Worm (Caenorhabditis elegans) whole organism, young adult: ENCODE measurements around the gene ttc-17.

ENCODE experiments used
- B0336.3 ChIP-seq: fragments of 200-800 bp; sonication (Bioruptor generic); IDR thresholded peaks from 2 replicates; pipeline ENCODE4 v1.3.6; 2022; ENCODE audit warnings: missing genetic modification characterization, missing compliant biosample characterization
- C17E4.6 ChIP-seq: fragments of 200-800 bp; sonication (Bioruptor generic); IDR thresholded peaks from 2 replicates; pipeline ENCODE4 v1.3.6; 2022; ENCODE audit warnings: missing genetic modification reagents, missing genetic modification characterization, missing compliant biosample characterization
- D2030.7 ChIP-seq: fragments of 200-800 bp; sonication (Bioruptor generic); IDR thresholded peaks from 2 replicates; pipeline ENCODE4 v1.3.6; 2022; ENCODE audit warnings: missing genetic modification reagents, missing genetic modification characterization, missing compliant biosample characterization
- F23B12.7 ChIP-seq: sonication (generic microtip); optimal IDR thresholded peaks from 2 replicates; lab custom pipeline; 2017; ENCODE audit warnings: missing genetic modification characterization, mild to moderate bottlenecking, missing compliant biosample characterization, antibody characterized with exemption, moderate library complexity; ENCODE audit not compliant: insufficient read depth
- F33H1.4 ChIP-seq: fragments of 200-800 bp; sonication (Bioruptor generic); IDR thresholded peaks from 2 replicates; pipeline ENCODE4 v1.3.6; 2022; ENCODE audit warnings: missing genetic modification reagents, missing genetic modification characterization, missing compliant biosample characterization
- F55B11.4 ChIP-seq: sonication (generic microtip); optimal IDR thresholded peaks from 2 replicates; lab custom pipeline; 2016; ENCODE audit warnings: missing compliant biosample characterization, missing genetic modification characterization, borderline replicate concordance; ENCODE audit not compliant: insufficient read depth
- T26A5.8 ChIP-seq: sonication (generic microtip); optimal IDR thresholded peaks from 2 replicates; lab custom pipeline; 2016; ENCODE audit warnings: missing genetic modification characterization, missing compliant biosample characterization
- aptf-3 ChIP-seq: fragments of 200-800 bp; sonication (Bioruptor generic); IDR thresholded peaks from 2 replicates; pipeline ENCODE4 v1.3.6; 2022; ENCODE audit warnings: missing genetic modification characterization, missing compliant biosample characterization
- attf-3 ChIP-seq: fragments of 200-800 bp; sonication (Bioruptor generic); conservative IDR thresholded peaks from 2 replicates; pipeline ENCODE4 v1.3.6; 2022; ENCODE audit warnings: missing genetic modification reagents, missing genetic modification characterization, missing compliant biosample characterization
- ccch-3 ChIP-seq: fragments of 200-800 bp; sonication (Bioruptor generic); optimal IDR thresholded peaks from 2 replicates; lab custom pipeline; 2018; ENCODE audit warnings: mild to moderate bottlenecking, missing genetic modification characterization, missing compliant biosample characterization
- die-1 ChIP-seq: sonication (generic microtip); optimal IDR thresholded peaks from 2 replicates; lab custom pipeline; 2016; ENCODE audit warnings: missing genotype, mild to moderate bottlenecking, missing genetic modification characterization, missing compliant biosample characterization
- dpff-1 ChIP-seq: sonication (generic microtip); optimal IDR thresholded peaks from 2 replicates; lab custom pipeline; 2017; ENCODE audit warnings: mild to moderate bottlenecking, missing genetic modification characterization, missing compliant biosample characterization
- dpl-1 ChIP-seq: fragments of 150-350 bp; optimal IDR thresholded peaks from 2 replicates; lab custom pipeline; 2014; ENCODE audit warnings: missing biosample characterization, missing genetic modification reagents, missing genetic modification characterization
- egl-44 ChIP-seq: fragments of 200-800 bp; sonication (Bioruptor generic); IDR thresholded peaks from 2 replicates; pipeline ENCODE4 v1.3.6; 2022; ENCODE audit warnings: missing genetic modification reagents, missing genetic modification characterization, missing compliant biosample characterization
- ets-4 ChIP-seq: fragments of 200-800 bp; sonication (Bioruptor generic); optimal IDR thresholded peaks from 2 replicates; lab custom pipeline; 2018; ENCODE audit warnings: mild to moderate bottlenecking, missing genetic modification characterization, missing compliant biosample characterization
- fkh-3 ChIP-seq: sonication (generic microtip); optimal IDR thresholded peaks from 2 replicates; lab custom pipeline; 2016; ENCODE audit warnings: mild to moderate bottlenecking, missing genetic modification characterization, missing compliant biosample characterization
- him-1 ChIP-seq: sonication (generic microtip); optimal IDR thresholded peaks from 2 replicates; lab custom pipeline; 2016; ENCODE audit warnings: missing genotype, missing genetic modification reagents, missing genetic modification characterization, missing compliant biosample characterization
- hmg-1.2 ChIP-seq: fragments of 200-800 bp; sonication (Bioruptor generic); IDR thresholded peaks from 2 replicates; pipeline ENCODE4 v1.3.6; 2022; ENCODE audit warnings: missing genetic modification reagents, missing genetic modification characterization, missing compliant biosample characterization
- hsf-1 ChIP-seq: fragments of 200-800 bp; sonication (Bioruptor generic); IDR thresholded peaks from 2 replicates; pipeline ENCODE4 v1.3.6; 2022; ENCODE audit warnings: missing genetic modification reagents, missing genetic modification characterization, missing compliant biosample characterization
- lag-1 ChIP-seq: fragments of 200-800 bp; sonication (Bioruptor generic); IDR thresholded peaks from 2 replicates; pipeline ENCODE4 v1.3.6; 2022; ENCODE audit warnings: missing genetic modification reagents, missing genetic modification characterization, missing compliant biosample characterization
- lsl-1 ChIP-seq: fragments of 200-800 bp; sonication (Bioruptor generic); optimal IDR thresholded peaks from 2 replicates; lab custom pipeline; 2018; ENCODE audit warnings: mild to moderate bottlenecking, missing genetic modification characterization, moderate library complexity, missing compliant biosample characterization
- mel-28 ChIP-seq: sonication (generic microtip); optimal IDR thresholded peaks from 2 replicates; lab custom pipeline; 2016; ENCODE audit warnings: borderline replicate concordance, mild to moderate bottlenecking, missing genetic modification characterization, missing compliant biosample characterization
- nfya-2 ChIP-seq: fragments of 200-800 bp; sonication (Bioruptor generic); IDR thresholded peaks from 2 replicates; pipeline ENCODE4 v1.3.6; 2022; ENCODE audit warnings: missing genetic modification reagents, missing genetic modification characterization, missing compliant biosample characterization
- nhr-80 ChIP-seq: sonication (generic microtip); optimal IDR thresholded peaks from 2 replicates; lab custom pipeline; 2016; ENCODE audit warnings: missing genetic modification characterization, missing compliant biosample characterization
- rcor-1 ChIP-seq: fragments of 200-800 bp; sonication (Bioruptor generic); IDR thresholded peaks from 2 replicates; pipeline ENCODE4 v1.3.6; 2022; ENCODE audit warnings: missing genetic modification reagents, missing genetic modification characterization, missing compliant biosample characterization
- rpc-1 ChIP-seq, 2 experiments: fragments of 150-350 bp in 1 of 2; sonication (generic microtip) in 1 of 2; optimal IDR thresholded peaks; 2 replicates each; lab custom pipeline; 2014 to 2018; ENCODE audit warnings: missing biosample characterization in 1 of 2, missing genetic modification characterization in 1 of 2, missing genetic modification reagents in 1 of 2, missing genotype in 1 of 2
- snpc-4 ChIP-seq, 5 experiments: fragments of 150-350 bp in 1 of 5; sonication (generic microtip) in 4 of 5; optimal IDR thresholded peaks; 2 replicates each; lab custom pipeline; 2014 to 2018; ENCODE audit warnings: missing genetic modification characterization in 5 of 5, missing biosample characterization in 3 of 5, antibody characterized with exemption in 2 of 5, mild to moderate bottlenecking in 2 of 5, missing compliant biosample characterization in 2 of 5, missing genotype in 2 of 5, moderate library complexity in 2 of 5, missing genetic modification reagents in 1 of 5
- tlf-1 ChIP-seq: fragments of 200-800 bp; sonication (Bioruptor generic); optimal IDR thresholded peaks from 2 replicates; lab custom pipeline; 2018; ENCODE audit warnings: mild to moderate bottlenecking, missing genetic modification characterization, missing compliant biosample characterization
- xnd-1 ChIP-seq: sonication (generic microtip); optimal IDR thresholded peaks from 2 replicates; lab custom pipeline; 2016; ENCODE audit warnings: missing genotype, missing genetic modification reagents, missing genetic modification characterization, missing compliant biosample characterization
- zfh-2 ChIP-seq: fragments of 200-800 bp; sonication (Bioruptor generic); conservative IDR thresholded peaks from 2 replicates; pipeline ENCODE4 v1.3.6; 2022; ENCODE audit warnings: missing genetic modification reagents, missing genetic modification characterization, missing compliant biosample characterization

Gene ttc-17

ce11 chrV:8942437-8942978 lies 14.3 kb upstream of the ttc-17 start:
- TF ChIP-seq zfh-2 (GFP tag; lab: Robert Waterston, UW), result 0 out of 2 replicates have a peak, but pooled peaks have one; percentile 27
- TF ChIP-seq dpl-1 (GFP tag; lab: Kevin White, UChicago), result no peak
- TF ChIP-seq ets-4, result no peak

ce11 chrV:8943963-8944362 lies 12.9 kb upstream of the ttc-17 start, which contains the start of gene T19A5.3:
TSS of gene T19A5.3 (minus strand) at chrV:8944063.
- TF ChIP-seq hmg-1.2 (GFP tag; lab: Robert Waterston, UW) (no peak), tlf-1 (GFP tag; lab: Kevin White, UChicago) (no peak), dpff-1 (tag; lab: Kevin White, UChicago) (no peak), egl-44 (no peak), F33H1.4 (GFP tag; lab: Robert Waterston, UW) (no peak), lag-1 (no peak), rcor-1 (GFP tag; lab: Robert Waterston, UW) (no peak), F55B11.4 (tag; lab: Kevin White, UChicago) (no peak), B0336.3 (GFP tag; lab: Robert Waterston, UW) (no peak), hsf-1 (no peak)

- TF ChIP-seq D2030.7, result no peak
- no peak for TF ChIP-seq nfya-2 (GFP tag; lab: Robert Waterston, UW)
- no peak for TF ChIP-seq zfh-2 (GFP tag; lab: Robert Waterston, UW)
- no peak for TF ChIP-seq aptf-3 (GFP tag; lab: Robert Waterston, UW)
- no peak for TF ChIP-seq die-1 (tag; lab: Kevin White, UChicago)
- no peak for TF ChIP-seq F23B12.7 (tag; lab: Kevin White, UChicago)
- no peak for TF ChIP-seq him-1
- TF ChIP-seq xnd-1 (tag; lab: Kevin White, UChicago), result no peak
- no peak for TF ChIP-seq attf-3 (GFP tag; lab: Robert Waterston, UW)
- TF ChIP-seq, all 124 proteins: peak for 0
These were observed 12.4 kb upstream of the ttc-17 start for ce11 chrV:8944481-8944880.

ce11 chrV:8946142-8946541 lies 10.7 kb upstream of the ttc-17 start:
- TF ChIP-seq ccch-3 (GFP tag; lab: Kevin White, UChicago) (no peak), dpff-1 (tag; lab: Kevin White, UChicago) (no peak), rpc-1 (optimal IDR thresholded peaks at IDR 0.05; lab: Kevin White, UChicago) (no peak), rpc-1 (tag; optimal IDR thresholded peaks at IDR 0.05; lab: Kevin White, UChicago) (no peak), mel-28 (tag; lab: Kevin White, UChicago) (no peak), C17E4.6 (GFP tag; lab: Robert Waterston, UW) (no peak), snpc-4 (GFP tag; optimal IDR thresholded peaks at IDR 0.05; lab: Kevin White, UChicago) (no peak), snpc-4 (tag; optimal IDR thresholded peaks at IDR 0.05; lab: Kevin White, UChicago) (no peak), T26A5.8 (tag; lab: Kevin White, UChicago) (no peak)

ce11 chrV:8947499-8947898 lies 9.3 kb upstream of the ttc-17 start, which contains the start of gene gck-1:
TSS of gene gck-1 (plus strand) at chrV:8947799.
- peak; percentile 40 for TF ChIP-seq lsl-1
- TF ChIP-seq rcor-1 (GFP tag; lab: Robert Waterston, UW), result no peak
- TF ChIP-seq, all 124 proteins: peak for 1

- TF ChIP-seq fkh-3 (tag; lab: Kevin White, UChicago) (no peak), nhr-80 (tag; lab: Kevin White, UChicago) (peak; percentile 0)
These were observed 8.5 kb upstream of the ttc-17 start for ce11 chrV:8948365-8948764.
